Worm (Caenorhabditis elegans): ENCODE data around the gene atrn-1.

- TF ChIP-seq ama-1 (optimal IDR thresholded peaks at IDR 0.05) (no peak), B0310.2 (tag; optimal IDR thresholded peaks at IDR 0.05) (no peak), scrt-1 (GFP tag; IDR thresholded peaks at IDR 0.05) (no peak), flt-1 (GFP tag; IDR thresholded peaks at IDR 0.05) (no peak), F13C5.2 (tag; optimal IDR thresholded peaks at IDR 0.05) (no peak), ets-7 (tag; optimal IDR thresholded peaks at IDR 0.05) (no peak), hmg-4 (GFP tag; optimal IDR thresholded peaks at IDR 0.05) (no peak), tbx-37 (GFP tag; conservative IDR thresholded peaks at IDR 0.05) (no peak), ceh-36 (tag; optimal IDR thresholded peaks at IDR 0.05) (no peak), tbx-11 (GFP tag; IDR thresholded peaks at IDR 0.05) (no peak), pes-1 (GFP tag; IDR thresholded peaks at IDR 0.05) (no peak)
Measured at ce11 chrX:14680474-14680873, 30.9 kb upstream of the atrn-1 start.

All from whole organism, early embryonic.